Fruit fly (Drosophila melanogaster): Measurements from ENCODE around the gene nrv1.

nrv1 gene

dm6 chr2L:6826298-6826697 lies 39.6 kb upstream of the nrv1 start:
- TF ChIP-seq h (GFP tag; optimal IDR thresholded peaks at IDR 0.05), result no peak
- TF ChIP-seq Jra (GFP tag; optimal IDR thresholded peaks at IDR 0.05), result no peak
- TF ChIP-seq fru (GFP tag; optimal IDR thresholded peaks at IDR 0.05), result no peak
- TF ChIP-seq lola (GFP tag; optimal IDR thresholded peaks at IDR 0.05), result no peak
- TF ChIP-seq ey (GFP tag; optimal IDR thresholded peaks at IDR 0.05), result no peak
- TF ChIP-seq rgr (GFP tag; optimal IDR thresholded peaks at IDR 0.05), result no peak
- TF ChIP-seq Vsx2 (GFP tag; optimal IDR thresholded peaks at IDR 0.05; ENCODE audit: partially characterized antibody), result no peak
- TF ChIP-seq Mio (GFP tag; optimal IDR thresholded peaks at IDR 0.05), result no peak
- TF ChIP-seq psq (GFP tag; optimal IDR thresholded peaks at IDR 0.05), result no peak
- TF ChIP-seq sage (GFP tag; optimal IDR thresholded peaks at IDR 0.05), result no peak
- no peak for TF ChIP-seq CG9705 (GFP tag; optimal IDR thresholded peaks at IDR 0.05)
- TF ChIP-seq GATAd (GFP tag; optimal IDR thresholded peaks at IDR 0.05), result no peak
- TF ChIP-seq pan (optimal IDR thresholded peaks at IDR 0.05), result no peak
- TF ChIP-seq Sp1 (GFP tag; optimal IDR thresholded peaks at IDR 0.05), result no peak
- no peak for TF ChIP-seq HLH106 (tag; optimal IDR thresholded peaks at IDR 0.05)
- no peak for TF ChIP-seq Dfd (GFP tag; optimal IDR thresholded peaks at IDR 0.05)
- TF ChIP-seq Hr83 (GFP tag; optimal IDR thresholded peaks at IDR 0.05; ENCODE audit: poor library complexity, severe bottlenecking), result no peak
- TF ChIP-seq Myc (optimal IDR thresholded peaks at IDR 0.05), result no peak

dm6 chr2L:6822044-6822443 lies 35.4 kb upstream of the nrv1 start:
- TF ChIP-seq jim (GFP tag; optimal IDR thresholded peaks at IDR 0.05) (no peak), Hr83 (GFP tag; optimal IDR thresholded peaks at IDR 0.05; ENCODE audit: poor library complexity, severe bottlenecking) (no peak), CrebA (GFP tag; optimal IDR thresholded peaks at IDR 0.05; ENCODE audit: borderline replicate concordance) (no peak), CG9705 (GFP tag; optimal IDR thresholded peaks at IDR 0.05) (no peak), brk (GFP tag; optimal IDR thresholded peaks at IDR 0.05) (no peak), Myc (optimal IDR thresholded peaks at IDR 0.05) (no peak), OdsH (GFP tag; optimal IDR thresholded peaks at IDR 0.05) (no peak), Dfd (GFP tag; optimal IDR thresholded peaks at IDR 0.05) (peak; percentile 30)

dm6 chr2L:6821631-6822030 lies 35.0 kb upstream of the nrv1 start, which contains the start of gene sens-2:
TSS of gene sens-2 (plus strand) at chr2L:6821934.
- peak; percentile 12 for TF ChIP-seq h (GFP tag; optimal IDR thresholded peaks at IDR 0.05)
- no peak for TF ChIP-seq foxo (GFP tag; optimal IDR thresholded peaks at IDR 0.05)

- TF ChIP-seq lola (GFP tag; optimal IDR thresholded peaks at IDR 0.05) (no peak), sv (GFP tag; optimal IDR thresholded peaks at IDR 0.05) (peak; percentile 17)
Observed at dm6 chr2L:6819230-6820049, 32.8 kb upstream of the nrv1 start.

dm6 chr2L:6818357-6818756 lies 31.7 kb upstream of the nrv1 start:
- TF ChIP-seq dl (GFP tag; optimal IDR thresholded peaks at IDR 0.05; ENCODE audit: insufficient read depth in 1 of 2, partially characterized antibody in 2 of 2) (no peak), lola (GFP tag; optimal IDR thresholded peaks at IDR 0.05) (no peak), CrebA (GFP tag; optimal IDR thresholded peaks at IDR 0.05; ENCODE audit: borderline replicate concordance) (no peak)

dm6 chr2L:6817493-6817892 lies 30.8 kb upstream of the nrv1 start:
- TF ChIP-seq Vsx2 (GFP tag; optimal IDR thresholded peaks at IDR 0.05; ENCODE audit: partially characterized antibody), result peak; percentile 60
- no peak for TF ChIP-seq Myc (optimal IDR thresholded peaks at IDR 0.05)
- TF ChIP-seq Dfd (GFP tag; optimal IDR thresholded peaks at IDR 0.05), result peak; percentile 98
- TF ChIP-seq ey (GFP tag; optimal IDR thresholded peaks at IDR 0.05), result no peak
- TF ChIP-seq CG9705 (GFP tag; optimal IDR thresholded peaks at IDR 0.05), result no peak

- TF ChIP-seq Vsx2 (GFP tag; optimal IDR thresholded peaks at IDR 0.05; ENCODE audit: partially characterized antibody) (no peak), CG32264 (GFP tag; optimal IDR thresholded peaks at IDR 0.05) (no peak), Jra (GFP tag; optimal IDR thresholded peaks at IDR 0.05) (no peak), Myc (optimal IDR thresholded peaks at IDR 0.05) (peak; percentile 82), woc (GFP tag; optimal IDR thresholded peaks at IDR 0.05) (no peak)
Observed at dm6 chr2L:6805783-6806182, 19.1 kb upstream of the nrv1 start, which contains the start of gene CG17375. TSS of gene CG17375 (minus strand) at chr2L:6805792.
